Worm (Caenorhabditis elegans) whole organism, young adult: ENCODE measurements around the gene nhr-167.

Experiments
- ZK185.1 ChIP-seq: sonication (generic microtip); optimal IDR thresholded peaks from 2 replicates; lab custom pipeline; 2016; ENCODE audit warnings: mild to moderate bottlenecking, missing genetic modification characterization, missing compliant biosample characterization; ENCODE audit not compliant: poor library complexity, severe bottlenecking
- ekl-4 ChIP-seq: fragments of 200-800 bp; sonication (Bioruptor generic); IDR thresholded peaks from 2 replicates; pipeline ENCODE4 v1.3.6; 2022; ENCODE audit warnings: missing genetic modification reagents, missing genetic modification characterization, missing compliant biosample characterization
- gei-17 ChIP-seq: fragments of 200-800 bp; sonication (Bioruptor generic); optimal IDR thresholded peaks from 2 replicates; lab custom pipeline; 2018; ENCODE audit warnings: mild to moderate bottlenecking, missing genetic modification characterization, missing compliant biosample characterization
- lin-35 ChIP-seq, 3 experiments: fragments of 150-350 bp in 2 of 3; sonication (generic microtip) in 1 of 3; optimal IDR thresholded peaks; 2 replicates each; lab custom pipeline; 2014 to 2018; ENCODE audit warnings: missing biosample characterization in 3 of 3, missing genetic modification characterization in 3 of 3, missing genetic modification reagents in 3 of 3
- ztf-28 ChIP-seq: fragments of 200-800 bp; sonication (Bioruptor generic); IDR thresholded peaks from 2 replicates; pipeline ENCODE4 v1.3.6; 2022; ENCODE audit warnings: missing genetic modification reagents, missing genetic modification characterization, missing compliant biosample characterization

DNA sequence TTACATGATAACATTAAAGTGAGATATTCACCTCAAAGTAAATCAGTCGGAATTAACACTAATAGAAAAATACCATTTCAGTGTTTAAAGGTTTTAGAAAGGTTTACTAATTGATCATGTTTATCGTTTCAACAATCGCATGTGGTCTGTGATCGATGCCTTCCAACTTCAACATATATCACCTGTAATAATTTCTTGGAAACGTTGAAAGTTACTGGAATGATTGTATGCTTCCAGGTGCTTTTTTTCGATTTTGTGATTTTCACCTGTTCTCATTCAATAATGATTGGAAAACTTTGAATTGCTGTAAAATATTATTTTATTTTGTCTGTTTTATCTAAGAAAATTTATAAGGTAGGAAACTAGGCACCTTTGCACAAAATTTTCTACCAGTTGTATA, 40.6 kb upstream of the nhr-167 start:
- TF ChIP-seq gei-17 (no peak), ZK185.1 (tag; lab: Kevin White, UChicago) (no peak), ekl-4 (GFP tag; lab: Robert Waterston, UW) (no peak), lin-35 (GFP tag; optimal IDR thresholded peaks at IDR 0.05; lab: Kevin White, UChicago) (no peak), ztf-28 (GFP tag; lab: Robert Waterston, UW) (no peak)
